Fruit fly (Drosophila melanogaster): Measurements from ENCODE around the gene bel.

bel gene

DNA sequence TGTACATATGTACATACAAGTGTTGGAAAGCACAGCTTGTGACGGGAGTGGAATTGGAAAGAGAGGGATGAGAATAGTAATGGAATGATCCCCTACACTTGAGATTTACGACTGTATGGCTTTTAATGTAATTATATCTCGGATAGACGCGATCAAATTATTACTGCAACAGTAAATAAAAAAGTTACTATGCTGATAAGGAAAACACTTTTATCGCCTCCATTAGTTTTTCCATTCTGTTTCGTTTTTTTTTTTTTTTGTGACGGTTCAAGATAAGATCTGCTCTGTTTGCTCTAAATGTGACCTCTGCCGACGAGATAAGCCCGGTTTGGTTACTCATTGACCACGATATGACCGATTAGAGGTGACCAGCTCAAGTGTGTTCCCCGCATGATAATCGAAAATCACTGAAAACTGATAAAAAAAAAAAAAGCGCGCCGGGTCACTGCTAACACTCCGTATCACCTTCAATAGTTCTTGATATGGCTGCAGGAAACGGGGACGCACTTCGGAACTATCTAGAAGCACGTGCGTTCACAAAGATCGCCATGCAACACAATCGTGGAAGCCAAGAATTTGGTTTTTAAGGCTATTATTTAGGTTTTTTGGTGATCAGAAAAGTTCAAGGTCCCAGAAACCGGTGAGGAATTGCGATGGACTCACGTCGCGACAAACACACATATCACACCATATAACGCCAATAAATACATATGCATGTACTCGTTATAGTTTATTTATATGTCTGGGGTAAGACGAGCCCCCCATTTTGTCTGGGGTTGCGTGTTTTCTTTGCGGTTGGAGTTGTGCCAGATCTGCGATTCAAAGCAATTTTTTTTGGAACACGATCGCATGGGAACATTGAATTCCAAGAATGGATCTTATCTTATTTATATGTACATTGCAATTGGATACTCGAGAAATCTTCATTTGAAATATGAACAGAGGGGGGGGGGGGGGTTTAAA is 10.2 kb upstream of the bel start, which contains the start of gene p (continued):
- TF ChIP-seq CG1233 (GFP tag; optimal IDR thresholded peaks at IDR 0.05): peak; percentile 34
- no peak for TF ChIP-seq Hr39 (optimal IDR thresholded peaks at IDR 0.05)
- TF ChIP-seq CG10543 (GFP tag; optimal IDR thresholded peaks at IDR 0.05): peak; percentile 63
- peak; percentile 58 for TF ChIP-seq unpg (GFP tag; optimal IDR thresholded peaks at IDR 0.05)
- TF ChIP-seq dan (GFP tag; IDR thresholded peaks at IDR 0.05): no peak
- TF ChIP-seq Max (GFP tag; optimal IDR thresholded peaks at IDR 0.05): no peak
- TF ChIP-seq E2f1 (GFP tag; IDR thresholded peaks at IDR 0.05): no peak
- peak; percentile 59 for TF ChIP-seq CG10431 (GFP tag; optimal IDR thresholded peaks at IDR 0.05)
- TF ChIP-seq CG16779 (GFP tag; IDR thresholded peaks at IDR 0.05): no peak
- TF ChIP-seq CG10321 (GFP tag; IDR thresholded peaks at IDR 0.05): peak; percentile 63; the same call in 1 of the 2 replicates
- peak; percentile 4 for TF ChIP-seq CG11398 (GFP tag; optimal IDR thresholded peaks at IDR 0.05)
- peak; percentile 51 for TF ChIP-seq ems (GFP tag; optimal IDR thresholded peaks at IDR 0.05)
- peak; percentile 11 to 44 for TF ChIP-seq Pdp1 (GFP tag; optimal IDR thresholded peaks at IDR 0.05)
- no peak for TF ChIP-seq CG6175 (GFP tag; IDR thresholded peaks at IDR 0.05)
- TF ChIP-seq Hr51 (GFP tag; optimal IDR thresholded peaks at IDR 0.05): peak in 1 of 2 experiments; percentile 43
- no peak for TF ChIP-seq gro (GFP tag; optimal IDR thresholded peaks at IDR 0.05)
- TF ChIP-seq CG7556 (GFP tag; optimal IDR thresholded peaks at IDR 0.05): peak; percentile 61
- TF ChIP-seq psq (GFP tag; optimal IDR thresholded peaks at IDR 0.05): no peak
- TF ChIP-seq BEAF-32 (GFP tag; optimal IDR thresholded peaks at IDR 0.05): no peak
- no peak for TF ChIP-seq CG4282 (GFP tag; optimal IDR thresholded peaks at IDR 0.05)
- TF ChIP-seq zf30C (GFP tag; optimal IDR thresholded peaks at IDR 0.05): no peak
- peak; percentile 89 for TF ChIP-seq sqz (GFP tag; optimal IDR thresholded peaks at IDR 0.05)
- TF ChIP-seq CG18011 (GFP tag; optimal IDR thresholded peaks at IDR 0.05): no peak
- TF ChIP-seq CG17328 (GFP tag; IDR thresholded peaks at IDR 0.05): 0 out of 2 replicates have a peak, but pooled peaks have one; percentile 22
- no peak for TF ChIP-seq CG11093 (GFP tag; IDR thresholded peaks at IDR 0.05)
- TF ChIP-seq CG10147 (GFP tag; optimal IDR thresholded peaks at IDR 0.05): peak; percentile 18
- peak; percentile 57 for TF ChIP-seq CG7987 (GFP tag; optimal IDR thresholded peaks at IDR 0.05)
- no peak for TF ChIP-seq corto (GFP tag; optimal IDR thresholded peaks at IDR 0.05)
- no peak for TF ChIP-seq bbx (GFP tag; IDR thresholded peaks at IDR 0.05; ENCODE audit: partially characterized antibody)
- no peak for TF ChIP-seq Elba2 (GFP tag; optimal IDR thresholded peaks at IDR 0.05)
- TF ChIP-seq lbe (GFP tag; optimal IDR thresholded peaks at IDR 0.05): no peak
- peak; percentile 32 for TF ChIP-seq Myb (GFP tag; optimal IDR thresholded peaks at IDR 0.05)
- TF ChIP-seq CG13123 (GFP tag; optimal IDR thresholded peaks at IDR 0.05): no peak
- TF ChIP-seq trem (tag; optimal IDR thresholded peaks at IDR 0.05): peak; percentile 19
- peak in 1 of 2 experiments; percentile 50 for TF ChIP-seq bsh (GFP tag; optimal IDR thresholded peaks at IDR 0.05)
- peak; percentile 10 for TF ChIP-seq NfI (GFP tag; optimal IDR thresholded peaks at IDR 0.05)
- no peak; the same call in 2 of the 3 replicates for TF ChIP-seq B-H1 (GFP tag; IDR thresholded peaks at IDR 0.05)
- peak; percentile 39 for TF ChIP-seq wek (GFP tag; optimal IDR thresholded peaks at IDR 0.05)
- TF ChIP-seq Eip74EF (GFP tag; optimal IDR thresholded peaks at IDR 0.05): peak in 1 of 2 experiments; percentile 50
- no peak for TF ChIP-seq CG2199 (GFP tag; IDR thresholded peaks at IDR 0.05)
- peak; percentile 29 for TF ChIP-seq CG3163 (GFP tag; optimal IDR thresholded peaks at IDR 0.05)
- peak; percentile 21 for TF ChIP-seq Fer3 (tag; optimal IDR thresholded peaks at IDR 0.05)
- no peak for TF ChIP-seq CG17361 (GFP tag; IDR thresholded peaks at IDR 0.05)
- no peak for TF ChIP-seq Lim3 (GFP tag; IDR thresholded peaks at IDR 0.05)
- TF ChIP-seq lilli (GFP tag; optimal IDR thresholded peaks at IDR 0.05): peak; percentile 46
- no peak for TF ChIP-seq CG14667 (GFP tag; IDR thresholded peaks at IDR 0.05)
- no peak for TF ChIP-seq otp (GFP tag; IDR thresholded peaks at IDR 0.05)
- peak; percentile 15 for TF ChIP-seq grau (tag; optimal IDR thresholded peaks at IDR 0.05)
